Fruit fly (Drosophila melanogaster) whole organism, embryonic: ENCODE data around the gene kis.
A peak's percentile ranks its signal among the peaks of the same experiment; 100 is the strongest.

Source experiments
- Ada2b ChIP-seq: fragments of 200-800 bp; sonication (Bioruptor generic); IDR thresholded peaks from 2 replicates; pipeline ENCODE4 v1.3.6; 2022; ENCODE audit warnings: missing biosample characterization, missing genetic modification characterization
- Atf-2 ChIP-seq: fragments of 200-800 bp; sonication (Bioruptor generic); optimal IDR thresholded peaks from 2 replicates; lab custom pipeline; 2016; ENCODE audit warnings: missing biosample characterization, missing genetic modification characterization
- CG10979 ChIP-seq: fragments of 200-800 bp; sonication (Bioruptor generic); optimal IDR thresholded peaks from 2 replicates; lab custom pipeline; 2018; ENCODE audit warnings: missing biosample characterization, mild to moderate bottlenecking, missing genetic modification characterization, moderate library complexity
- CG11247 ChIP-seq: fragments of 200-800 bp; sonication (Bioruptor generic); IDR thresholded peaks from 2 replicates; pipeline ENCODE4 v1.3.6; 2022; ENCODE audit warnings: missing biosample characterization, missing genetic modification characterization
- CG11504 ChIP-seq: fragments of 200-800 bp; sonication (Bioruptor generic); optimal IDR thresholded peaks from 3 replicates; lab custom pipeline; 2019; ENCODE audit warnings: missing biosample characterization, mild to moderate bottlenecking, missing genetic modification characterization, moderate library complexity
- CG12155 ChIP-seq: fragments of 200-800 bp; sonication (Bioruptor generic); optimal IDR thresholded peaks from 3 replicates; lab custom pipeline; 2016; ENCODE audit warnings: missing biosample characterization, missing genetic modification characterization
- CG12942 ChIP-seq: fragments of 200-800 bp; sonication (Bioruptor generic); optimal IDR thresholded peaks from 3 replicates; lab custom pipeline; 2016; ENCODE audit warnings: missing biosample characterization, missing genetic modification characterization
- CG13296 ChIP-seq: fragments of 200-800 bp; sonication (Bioruptor generic); optimal IDR thresholded peaks from 3 replicates; lab custom pipeline; 2018; ENCODE audit warnings: missing biosample characterization, mild to moderate bottlenecking, missing genetic modification characterization
- CG17385 ChIP-seq: fragments of 200-800 bp; sonication (Bioruptor generic); optimal IDR thresholded peaks from 3 replicates; lab custom pipeline; 2018; ENCODE audit warnings: missing biosample characterization, mild to moderate bottlenecking, missing genetic modification characterization
- CG2120 ChIP-seq: fragments of 200-800 bp; sonication (Bioruptor generic); optimal IDR thresholded peaks from 3 replicates; lab custom pipeline; 2016; ENCODE audit warnings: missing biosample characterization, missing genetic modification characterization
- CG3163 ChIP-seq: fragments of 200-800 bp; sonication (Bioruptor generic); optimal IDR thresholded peaks from 3 replicates; lab custom pipeline; 2016; ENCODE audit warnings: missing biosample characterization, missing genetic modification characterization
- CG32772 ChIP-seq: fragments of 200-800 bp; sonication (Bioruptor generic); IDR thresholded peaks from 2 replicates; pipeline ENCODE4 v1.3.6; 2022; ENCODE audit warnings: missing biosample characterization, missing genetic modification characterization
- CG33213 ChIP-seq: fragments of 200-800 bp; sonication (Bioruptor generic); optimal IDR thresholded peaks from 3 replicates; lab custom pipeline; 2016; ENCODE audit warnings: missing biosample characterization, missing genetic modification characterization
- CG4730 ChIP-seq: fragments of 200-800 bp; sonication (Bioruptor generic); IDR thresholded peaks from 2 replicates; pipeline ENCODE4 v1.3.6; 2022; ENCODE audit warnings: missing biosample characterization, missing genetic modification characterization
- CG6175 ChIP-seq: fragments of 200-800 bp; sonication (Bioruptor generic); IDR thresholded peaks from 3 replicates; pipeline ENCODE4 v1.3.6; 2022; ENCODE audit warnings: missing biosample characterization, missing genetic modification characterization
- CG6813 ChIP-seq: fragments of 200-800 bp; sonication (Bioruptor generic); optimal IDR thresholded peaks from 2 replicates; lab custom pipeline; 2017; ENCODE audit warnings: missing biosample characterization, missing genetic modification characterization, mild to moderate bottlenecking, moderate library complexity, missing genetic modification reagents
- CG8281 ChIP-seq: fragments of 200-800 bp; sonication (Bioruptor generic); optimal IDR thresholded peaks from 2 replicates; lab custom pipeline; 2018; ENCODE audit warnings: missing biosample characterization, mild to moderate bottlenecking, missing genetic modification characterization, moderate library complexity
- CG8478 ChIP-seq: fragments of >200 bp; optimal IDR thresholded peaks from 2 replicates; lab custom pipeline; 2018
- CG8944 ChIP-seq: fragments of 200-800 bp; sonication (Bioruptor generic); optimal IDR thresholded peaks from 3 replicates; lab custom pipeline; 2016; ENCODE audit warnings: missing biosample characterization, missing genetic modification characterization
- CG9727 ChIP-seq: fragments of 200-800 bp; sonication (Bioruptor generic); optimal IDR thresholded peaks from 3 replicates; lab custom pipeline; 2017; ENCODE audit warnings: missing biosample characterization, mild to moderate bottlenecking, missing genetic modification characterization
- Dad ChIP-seq: fragments of 200-800 bp; sonication (Bioruptor generic); optimal IDR thresholded peaks from 3 replicates; lab custom pipeline; 2016; ENCODE audit warnings: missing biosample characterization, missing genetic modification characterization
- Dek ChIP-seq: fragments of 200-800 bp; sonication (Bioruptor generic); optimal IDR thresholded peaks from 3 replicates; lab custom pipeline; 2019; ENCODE audit warnings: missing biosample characterization, mild to moderate bottlenecking, missing genetic modification characterization, moderate library complexity
- HLH3B ChIP-seq: fragments of 200-800 bp; sonication (Bioruptor generic); IDR thresholded peaks from 2 replicates; pipeline ENCODE4 v1.3.6; 2022; ENCODE audit warnings: missing biosample characterization, missing genetic modification characterization
- HmgZ ChIP-seq: fragments of 200-800 bp; sonication (Bioruptor generic); optimal IDR thresholded peaks from 2 replicates; lab custom pipeline; 2018; ENCODE audit warnings: missing biosample characterization, mild to moderate bottlenecking, missing genetic modification characterization
- Hr3 ChIP-seq: fragments of 200-800 bp; sonication (Bioruptor generic); optimal IDR thresholded peaks from 3 replicates; lab custom pipeline; 2016; ENCODE audit warnings: missing biosample characterization, missing genetic modification characterization
- Meics ChIP-seq: fragments of 200-800 bp; sonication (Bioruptor generic); optimal IDR thresholded peaks from 2 replicates; lab custom pipeline; 2017; ENCODE audit warnings: missing biosample characterization, mild to moderate bottlenecking, missing genetic modification characterization
- Mrtf ChIP-seq: fragments of 200-800 bp; sonication (Bioruptor generic); IDR thresholded peaks from 3 replicates; pipeline ENCODE4 v1.3.6; 2022; ENCODE audit warnings: missing biosample characterization, missing genetic modification characterization
- Nf-YB ChIP-seq: fragments of 200-800 bp; sonication (Bioruptor generic); optimal IDR thresholded peaks from 3 replicates; lab custom pipeline; 2019; ENCODE audit warnings: missing biosample characterization, mild to moderate bottlenecking, missing genetic modification characterization, moderate library complexity
- Oli ChIP-seq: fragments of 200-800 bp; sonication (Bioruptor generic); optimal IDR thresholded peaks from 2 replicates; lab custom pipeline; 2018; ENCODE audit warnings: missing biosample characterization, mild to moderate bottlenecking, missing genetic modification characterization, moderate library complexity
- Pdp1 ChIP-seq, 2 experiments: fragments of 200-800 bp; sonication (Bioruptor generic); optimal IDR thresholded peaks; 3 replicates each; lab custom pipeline; 2016; ENCODE audit warnings: missing biosample characterization in 2 of 2, missing genetic modification characterization in 2 of 2, mild to moderate bottlenecking in 1 of 2, moderate library complexity in 1 of 2
- Scr ChIP-seq: fragments of 200-800 bp; sonication (Bioruptor generic); IDR thresholded peaks from 2 replicates; pipeline ENCODE4 v1.3.6; 2022; ENCODE audit warnings: missing biosample characterization, missing genetic modification characterization; ENCODE audit not compliant: partially characterized antibody
- Side ChIP-seq: fragments of 200-800 bp; sonication (Bioruptor generic); optimal IDR thresholded peaks from 2 replicates; lab custom pipeline; 2016; ENCODE audit warnings: missing biosample characterization, missing genetic modification characterization
- abd-A ChIP-seq: fragments of 200-800 bp; sonication (Bioruptor generic); optimal IDR thresholded peaks from 3 replicates; lab custom pipeline; 2019; ENCODE audit warnings: missing biosample characterization, mild to moderate bottlenecking, missing genetic modification characterization, moderate library complexity
- ase ChIP-seq: fragments of 200-800 bp; sonication (Bioruptor generic); IDR thresholded peaks from 3 replicates; pipeline ENCODE4 v1.3.6; 2022; ENCODE audit warnings: missing biosample characterization, missing genetic modification characterization
- dm ChIP-seq: fragments of 200-800 bp; sonication (Bioruptor generic); optimal IDR thresholded peaks from 3 replicates; lab custom pipeline; 2016; ENCODE audit warnings: missing biosample characterization, missing genetic modification characterization
- esg ChIP-seq: fragments of 200-800 bp; sonication (Bioruptor generic); conservative IDR thresholded peaks from 2 replicates; pipeline ENCODE4 v1.3.6; 2022; ENCODE audit warnings: missing biosample characterization, missing genetic modification characterization
- fd64A ChIP-seq: fragments of 200-800 bp; sonication (Bioruptor generic); optimal IDR thresholded peaks from 3 replicates; lab custom pipeline; 2018; ENCODE audit warnings: missing biosample characterization, mild to moderate bottlenecking, missing genetic modification characterization
- fru ChIP-seq: fragments of >200 bp; optimal IDR thresholded peaks from 2 replicates; lab custom pipeline; 2017
- insv ChIP-seq, 2 experiments: fragments of 200-800 bp; sonication (Bioruptor generic); optimal IDR thresholded peaks; 3 replicates each; lab custom pipeline; 2016 to 2018; ENCODE audit warnings: missing biosample characterization in 2 of 2, missing genetic modification characterization in 2 of 2
- jumu ChIP-seq: fragments of 200-800 bp; sonication (Bioruptor generic); optimal IDR thresholded peaks from 3 replicates; lab custom pipeline; 2016; ENCODE audit warnings: missing biosample characterization, missing genetic modification characterization
- mirr ChIP-seq: fragments of 200-800 bp; sonication (Bioruptor generic); optimal IDR thresholded peaks from 3 replicates; lab custom pipeline; 2018; ENCODE audit warnings: missing biosample characterization, mild to moderate bottlenecking, missing genetic modification characterization
- pnt ChIP-seq: fragments of 200-800 bp; sonication (Bioruptor generic); optimal IDR thresholded peaks from 3 replicates; lab custom pipeline; 2016; ENCODE audit warnings: missing biosample characterization, missing genetic modification characterization
- pzg ChIP-seq: fragments of 200-800 bp; sonication (Bioruptor generic); optimal IDR thresholded peaks from 3 replicates; lab custom pipeline; 2018; ENCODE audit warnings: missing biosample characterization, mild to moderate bottlenecking, missing genetic modification characterization, moderate library complexity
- sc ChIP-seq, 3 experiments: fragments of >200 bp in 2 of 3; fragments of 200-800 bp in 1 of 3; sonication (Bioruptor generic) in 1 of 3; optimal IDR thresholded peaks; 2 replicates in 2 of 3; 3 replicates in 1 of 3; lab custom pipeline; 2017; ENCODE audit warnings: mild to moderate bottlenecking in 1 of 3, missing biosample characterization in 1 of 3, missing genetic modification characterization in 1 of 3, missing genetic modification reagents in 1 of 3
- sima ChIP-seq: fragments of 200-800 bp; sonication (Bioruptor generic); optimal IDR thresholded peaks from 2 replicates; lab custom pipeline; 2016; ENCODE audit warnings: missing biosample characterization, missing genetic modification characterization
- tin ChIP-seq: fragments of 200-800 bp; sonication (Bioruptor generic); optimal IDR thresholded peaks from 3 replicates; lab custom pipeline; 2016; ENCODE audit warnings: missing biosample characterization, missing genetic modification characterization
- trh ChIP-seq: fragments of 200-800 bp; sonication (Bioruptor generic); optimal IDR thresholded peaks from 2 replicates; lab custom pipeline; 2016; ENCODE audit warnings: missing biosample characterization, missing genetic modification characterization
- tup ChIP-seq: fragments of 200-800 bp; sonication (Bioruptor generic); optimal IDR thresholded peaks from 2 replicates; lab custom pipeline; 2016; ENCODE audit warnings: missing biosample characterization, mild to moderate bottlenecking, missing genetic modification characterization, moderate library complexity
- wdn ChIP-seq: fragments of 200-800 bp; sonication (Bioruptor generic); IDR thresholded peaks from 2 replicates; pipeline ENCODE4 v1.3.6; 2022; ENCODE audit warnings: missing biosample characterization, missing genetic modification characterization
- zf30C ChIP-seq: fragments of 200-800 bp; sonication (Bioruptor generic); optimal IDR thresholded peaks from 3 replicates; lab custom pipeline; 2018; ENCODE audit warnings: missing biosample characterization, mild to moderate bottlenecking, missing genetic modification characterization

kis gene

dm6 chr2L:267441-268089, 16.9 kb upstream of the kis start, which contains the start of gene CG17075 (continued):
- TF ChIP-seq CG33213 (GFP tag; lab: Kevin White, UChicago) = peak; percentile 12
- peak; percentile 19 for TF ChIP-seq mirr (GFP tag; lab: Kevin White, UChicago)
- peak; percentile 24 for TF ChIP-seq CG3163 (GFP tag; lab: Kevin White, UChicago)
- peak; percentile 75 for TF ChIP-seq pnt (GFP tag; lab: Kevin White, UChicago)
- no peak for TF ChIP-seq CG8478 (lab: Kevin White, UChicago)
- TF ChIP-seq sima = no peak
- TF ChIP-seq Hr3 (GFP tag; lab: Kevin White, UChicago) = peak; percentile 93
- TF ChIP-seq Dek = peak; percentile 96
- peak; percentile 85 to 88 for TF ChIP-seq Pdp1 (GFP tag; optimal IDR thresholded peaks at IDR 0.05; lab: Kevin White, UChicago)
- peak; percentile 77 for TF ChIP-seq zf30C
- peak; percentile 89 for TF ChIP-seq CG6813
- TF ChIP-seq dm = peak; percentile 31
- peak; percentile 96 for TF ChIP-seq CG2120 (GFP tag; lab: Kevin White, UChicago)
- TF ChIP-seq CG11247 (GFP tag; lab: Robert Waterston, UW) = peak; percentile 93
- TF ChIP-seq CG9727 (GFP tag; lab: Kevin White, UChicago) = peak; percentile 94
- peak; percentile 12 for TF ChIP-seq pzg (GFP tag; lab: Kevin White, UChicago)
- TF ChIP-seq HmgZ = peak; percentile 95
- peak; percentile 97 for TF ChIP-seq CG32772 (GFP tag; lab: Robert Waterston, UW)
- peak; percentile 72 for TF ChIP-seq CG8281 (tag; lab: Kevin White, UChicago)
- peak; percentile 86 for TF ChIP-seq tup (GFP tag; lab: Kevin White, UChicago)
- TF ChIP-seq sc (optimal IDR thresholded peaks at IDR 0.05; lab: Kevin White, UChicago) = no peak
- TF ChIP-seq sc (GFP tag; optimal IDR thresholded peaks at IDR 0.05; lab: Kevin White, UChicago) = peak; percentile 76
- peak; percentile 63 for TF ChIP-seq Atf-2
- peak; percentile 94 for TF ChIP-seq Oli (tag; lab: Kevin White, UChicago)
- TF ChIP-seq fd64A (GFP tag; lab: Kevin White, UChicago) = peak; percentile 77
- TF ChIP-seq wdn (GFP tag; lab: Robert Waterston, UW) = peak; percentile 94
- TF ChIP-seq CG8944 (GFP tag; lab: Kevin White, UChicago) = peak; percentile 49
- TF ChIP-seq Mrtf (GFP tag; lab: Robert Waterston, UW) = peak; percentile 92
- peak; percentile 75 for TF ChIP-seq jumu
- TF ChIP-seq CG17385 (GFP tag; lab: Kevin White, UChicago) = peak; percentile 92
- peak; percentile 96 for TF ChIP-seq HLH3B (GFP tag; lab: Robert Waterston, UW)
- peak; percentile 52 for TF ChIP-seq Side
- TF ChIP-seq CG4730 (GFP tag; lab: Robert Waterston, UW) = peak; percentile 93
- peak; percentile 95 for TF ChIP-seq CG13296 (GFP tag; lab: Kevin White, UChicago)
- TF ChIP-seq ase (GFP tag; lab: Robert Waterston, UW) = peak; percentile 94
- TF ChIP-seq CG10979 (tag; lab: Kevin White, UChicago) = peak; percentile 89
- TF ChIP-seq esg (GFP tag; lab: Robert Waterston, UW) = peak; percentile 93
- TF ChIP-seq CG6175 (GFP tag; lab: Robert Waterston, UW) = peak; percentile 89
- no peak for TF ChIP-seq Scr
- TF ChIP-seq trh (GFP tag; lab: Kevin White, UChicago) = peak; percentile 88
- TF ChIP-seq tin (GFP tag; lab: Kevin White, UChicago) = peak; percentile 94
- TF ChIP-seq Nf-YB (GFP tag; lab: Kevin White, UChicago) = peak; percentile 72
- peak; percentile 72 for TF ChIP-seq abd-A (tag; lab: Kevin White, UChicago)
- peak; percentile 97 for TF ChIP-seq Ada2b (GFP tag; lab: Robert Waterston, UW)
- peak; percentile 97 for TF ChIP-seq Meics (GFP tag; lab: Kevin White, UChicago)
- peak; percentile 82 for TF ChIP-seq Dad
- TF ChIP-seq CG11504 (tag; lab: Kevin White, UChicago) = peak; percentile 96
- peak; percentile 90 for TF ChIP-seq CG12155 (GFP tag; lab: Kevin White, UChicago)
- no peak for TF ChIP-seq fru
- peak in 1 of 2 experiments; percentile 49 for TF ChIP-seq insv (GFP tag; optimal IDR thresholded peaks at IDR 0.05; lab: Kevin White, UChicago)
- peak; percentile 92 for TF ChIP-seq CG12942 (GFP tag; lab: Kevin White, UChicago)
